Worm (Caenorhabditis elegans): ENCODE measurements around the gene abu-10.

Gene abu-10

ce11 chrX:3788483-3788882 is 9.5 kb upstream of the abu-10 start:
- 0 out of 2 replicates have a peak, but pooled peaks have one; percentile 36 for TF ChIP-seq K11D2.4 (GFP tag; IDR thresholded peaks at IDR 0.05)
- TF ChIP-seq ztf-3 (GFP tag; optimal IDR thresholded peaks at IDR 0.05), result no peak
- TF ChIP-seq ekl-4 (GFP tag; IDR thresholded peaks at IDR 0.05), result no peak
- TF ChIP-seq pbrm-1 (GFP tag; IDR thresholded peaks at IDR 0.05), result no peak
- no peak for TF ChIP-seq tlf-1 (GFP tag; optimal IDR thresholded peaks at IDR 0.05)
- TF ChIP-seq K12H6.12 (tag; optimal IDR thresholded peaks at IDR 0.05), result peak; percentile 26
- TF ChIP-seq die-1 (tag; optimal IDR thresholded peaks at IDR 0.05), result peak; percentile 0
- TF ChIP-seq ets-4 (GFP tag; optimal IDR thresholded peaks at IDR 0.05), result no peak
- TF ChIP-seq cebp-1 (GFP tag; IDR thresholded peaks at IDR 0.05), result no peak
- peak; percentile 38 for TF ChIP-seq cebp-1 (tag; optimal IDR thresholded peaks at IDR 0.05)
- peak; percentile 16 for TF ChIP-seq ama-1 (optimal IDR thresholded peaks at IDR 0.05)
- TF ChIP-seq ama-1 (GFP tag; optimal IDR thresholded peaks at IDR 0.05), result no peak
- TF ChIP-seq nfyb-1 (GFP tag; IDR thresholded peaks at IDR 0.05), result no peak
- no peak for TF ChIP-seq F39B2.1 (GFP tag; IDR thresholded peaks at IDR 0.05)
- TF ChIP-seq snpc-4 (GFP tag; optimal IDR thresholded peaks at IDR 0.05), result no peak
- peak in 1 of 4 experiments; percentile 1 for TF ChIP-seq snpc-4 (tag; optimal IDR thresholded peaks at IDR 0.05)
- TF ChIP-seq tbx-9 (tag; optimal IDR thresholded peaks at IDR 0.05; ENCODE audit: borderline replicate concordance), result no peak
- TF ChIP-seq ztf-25 (GFP tag; IDR thresholded peaks at IDR 0.05), result no peak
- TF ChIP-seq ceh-79 (tag; optimal IDR thresholded peaks at IDR 0.05), result no peak
- TF ChIP-seq repo-1 (tag; optimal IDR thresholded peaks at IDR 0.05), result no peak
- no peak for TF ChIP-seq him-1 (tag; optimal IDR thresholded peaks at IDR 0.05)
- no peak for TF ChIP-seq snpc-1.3 (tag; optimal IDR thresholded peaks at IDR 0.05; ENCODE audit: insufficient read depth)
- TF ChIP-seq B0019.2 (GFP tag; conservative IDR thresholded peaks at IDR 0.05), result no peak
- no peak for TF ChIP-seq nhr-120 (GFP tag; IDR thresholded peaks at IDR 0.05)
- no peak for TF ChIP-seq B0336.3 (GFP tag; IDR thresholded peaks at IDR 0.05)
- TF ChIP-seq lin-40 (tag; optimal IDR thresholded peaks at IDR 0.05), result peak; percentile 71
- TF ChIP-seq zfh-2 (GFP tag; conservative IDR thresholded peaks at IDR 0.05), result no peak
- TF ChIP-seq madf-8 (GFP tag; conservative IDR thresholded peaks at IDR 0.05), result no peak
- TF ChIP-seq ceh-27 (GFP tag; optimal IDR thresholded peaks at IDR 0.05), result peak; percentile 44

- TF ChIP-seq snpc-1.3 (tag; optimal IDR thresholded peaks at IDR 0.05; ENCODE audit: insufficient read depth) (no peak), him-1 (tag; optimal IDR thresholded peaks at IDR 0.05) (no peak), dpl-1 (GFP tag; optimal IDR thresholded peaks at IDR 0.05) (no peak), ceh-58 (GFP tag; IDR thresholded peaks at IDR 0.05) (no peak), mel-28 (tag; optimal IDR thresholded peaks at IDR 0.05; ENCODE audit: borderline replicate concordance) (no peak), Y95B8A.8 (GFP tag; IDR thresholded peaks at IDR 0.05) (no peak), ztf-3 (GFP tag; optimal IDR thresholded peaks at IDR 0.05) (no peak), hlh-12 (tag; optimal IDR thresholded peaks at IDR 0.05) (no peak), rpc-1 (optimal IDR thresholded peaks at IDR 0.05) (no peak), rpc-1 (tag; optimal IDR thresholded peaks at IDR 0.05) (no peak)
Measured at ce11 chrX:3791098-3791497, 6.9 kb upstream of the abu-10 start.

ce11 chrX:3792715-3793114 is 5.3 kb upstream of the abu-10 start, which contains the start of gene idpp-5:
idpp-5 (minus strand) TSS chrX:3792815.
- no peak for TF ChIP-seq nhr-80 (tag; optimal IDR thresholded peaks at IDR 0.05)
- TF ChIP-seq tbx-9 (tag; optimal IDR thresholded peaks at IDR 0.05; ENCODE audit: borderline replicate concordance), result no peak
- no peak for TF ChIP-seq ZK185.1 (tag; optimal IDR thresholded peaks at IDR 0.05; ENCODE audit: poor library complexity, severe bottlenecking)
- no peak for TF ChIP-seq madf-3 (GFP tag; IDR thresholded peaks at IDR 0.05)
- no peak for TF ChIP-seq him-1 (tag; optimal IDR thresholded peaks at IDR 0.05)
- TF ChIP-seq F52B5.7 (tag; optimal IDR thresholded peaks at IDR 0.05), result no peak
- TF ChIP-seq tlf-1 (GFP tag; optimal IDR thresholded peaks at IDR 0.05), result no peak
- TF ChIP-seq zfh-2 (GFP tag; conservative IDR thresholded peaks at IDR 0.05), result no peak
- no peak for TF ChIP-seq ekl-4 (GFP tag; IDR thresholded peaks at IDR 0.05)
- TF ChIP-seq F57A8.1 (GFP tag; optimal IDR thresholded peaks at IDR 0.05), result no peak
- no peak for TF ChIP-seq hsf-1 (GFP tag; IDR thresholded peaks at IDR 0.05)
